Worm (Caenorhabditis elegans): ENCODE data around the gene C25A8.1.

C25A8.1 gene

DNA sequence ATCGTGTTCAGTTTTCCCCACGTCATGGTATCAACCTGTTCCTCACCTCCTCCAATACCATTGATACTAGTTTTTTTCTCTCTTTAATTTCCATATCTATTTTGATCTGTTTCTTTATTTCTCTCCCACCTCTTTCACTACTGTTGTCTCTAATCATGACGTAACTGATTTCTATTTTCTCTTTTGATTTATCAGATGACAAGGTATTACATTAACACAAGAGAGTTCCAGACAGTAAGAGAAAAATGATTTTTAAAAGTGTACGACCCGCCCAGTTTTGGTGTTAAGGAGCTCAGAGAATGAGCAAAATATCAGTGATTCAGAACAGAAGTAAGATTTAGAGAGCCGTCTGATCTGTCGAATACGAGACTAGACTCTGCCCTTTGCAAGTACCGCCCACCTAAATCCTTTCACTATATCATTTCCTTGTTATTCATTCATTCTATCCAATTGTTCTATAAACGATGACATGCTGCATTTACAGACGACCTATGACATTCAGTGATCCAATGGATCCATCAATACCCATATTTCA, 38.8 kb downstream of the C25A8.1 start, which contains the start of gene nhr-105:
TSS of gene nhr-105 (plus strand) at position 485 of the 535 bp plus-strand sequence.
- peak; percentile 39 for TF ChIP-seq nfya-1 (tag; optimal IDR thresholded peaks at IDR 0.05; ENCODE audit: insufficient read depth)
- TF ChIP-seq pha-4 (tag; optimal IDR thresholded peaks at IDR 0.05): peak; percentile 40
- TF ChIP-seq daf-12 (tag; optimal IDR thresholded peaks at IDR 0.05): no peak
- peak; percentile 11 for TF ChIP-seq fkh-10 (GFP tag; optimal IDR thresholded peaks at IDR 0.05)
- no peak for TF ChIP-seq nhr-67 (tag; optimal IDR thresholded peaks at IDR 0.05)
- peak in 1 of 3 experiments; percentile 2 for TF ChIP-seq elt-3 (tag; optimal IDR thresholded peaks at IDR 0.05)
- TF ChIP-seq hmg-11 (tag; optimal IDR thresholded peaks at IDR 0.05): no peak
- peak; percentile 44 for TF ChIP-seq lsy-12 (tag; optimal IDR thresholded peaks at IDR 0.05)
- TF ChIP-seq nhr-43 (tag; optimal IDR thresholded peaks at IDR 0.05; ENCODE audit: poor library complexity, severe bottlenecking): peak; percentile 55
- TF ChIP-seq skn-1 (tag; optimal IDR thresholded peaks at IDR 0.05): no peak
- TF ChIP-seq unc-39 (tag; optimal IDR thresholded peaks at IDR 0.05): no peak
- peak; percentile 86 for TF ChIP-seq elt-2 (tag; optimal IDR thresholded peaks at IDR 0.05)
- no peak for TF ChIP-seq ztf-4 (tag; optimal IDR thresholded peaks at IDR 0.05)
- TF ChIP-seq sea-2 (GFP tag; optimal IDR thresholded peaks at IDR 0.05): no peak
- TF ChIP-seq nhr-237 (tag; optimal IDR thresholded peaks at IDR 0.05): no peak
- TF ChIP-seq jun-1 (tag; optimal IDR thresholded peaks at IDR 0.05): peak; percentile 59
- no peak for TF ChIP-seq ceh-16 (tag; optimal IDR thresholded peaks at IDR 0.05)
- TF ChIP-seq nhr-77 (tag; optimal IDR thresholded peaks at IDR 0.05): no peak
- TF ChIP-seq nhr-76 (tag; optimal IDR thresholded peaks at IDR 0.05): no peak
- TF ChIP-seq eor-1 (tag; optimal IDR thresholded peaks at IDR 0.05): no peak
- no peak for TF ChIP-seq nhr-11 (tag; optimal IDR thresholded peaks at IDR 0.05)
- peak; percentile 46 for TF ChIP-seq unc-62 (GFP tag; optimal IDR thresholded peaks at IDR 0.05)
- TF ChIP-seq elt-1 (tag; optimal IDR thresholded peaks at IDR 0.05): no peak
- TF ChIP-seq lin-15B (tag; optimal IDR thresholded peaks at IDR 0.05): no peak
- no peak for TF ChIP-seq lin-39 (tag; optimal IDR thresholded peaks at IDR 0.05)
- no peak for TF ChIP-seq ZK546.5 (tag; optimal IDR thresholded peaks at IDR 0.05)
- TF ChIP-seq snpc-4 (tag; optimal IDR thresholded peaks at IDR 0.05): peak; percentile 45
- TF ChIP-seq tbx-2 (tag; optimal IDR thresholded peaks at IDR 0.05): no peak
- TF ChIP-seq ztf-11 (tag; optimal IDR thresholded peaks at IDR 0.05): no peak
- TF ChIP-seq ceh-82 (tag; optimal IDR thresholded peaks at IDR 0.05): no peak
- no peak for TF ChIP-seq R02D3.7 (tag; optimal IDR thresholded peaks at IDR 0.05)
- TF ChIP-seq mml-1 (tag; optimal IDR thresholded peaks at IDR 0.05): no peak
- TF ChIP-seq ceh-28 (tag; optimal IDR thresholded peaks at IDR 0.05): peak; percentile 70
- no peak for TF ChIP-seq aly-2 (tag; optimal IDR thresholded peaks at IDR 0.05)
- TF ChIP-seq nhr-23 (tag; optimal IDR thresholded peaks at IDR 0.05): peak; percentile 74
- no peak for TF ChIP-seq fkh-2 (tag; optimal IDR thresholded peaks at IDR 0.05)
- no peak for TF ChIP-seq fos-1 (tag; optimal IDR thresholded peaks at IDR 0.05)
- TF ChIP-seq nhr-28 (tag; optimal IDR thresholded peaks at IDR 0.05): no peak
- no peak for TF ChIP-seq zag-1 (tag; optimal IDR thresholded peaks at IDR 0.05)
- peak; percentile 86 for TF ChIP-seq pqm-1 (tag; optimal IDR thresholded peaks at IDR 0.05)
- TF ChIP-seq mdl-1 (tag; optimal IDR thresholded peaks at IDR 0.05): no peak
- TF ChIP-seq ceh-9 (tag; optimal IDR thresholded peaks at IDR 0.05): no peak
- TF ChIP-seq nhr-25 (tag; optimal IDR thresholded peaks at IDR 0.05): peak; percentile 67
- TF ChIP-seq egl-5 (tag; optimal IDR thresholded peaks at IDR 0.05): no peak
- TF ChIP-seq egl-27 (tag; optimal IDR thresholded peaks at IDR 0.05): peak; percentile 65
- no peak for TF ChIP-seq nhr-12 (tag; optimal IDR thresholded peaks at IDR 0.05)
- peak; percentile 71 for TF ChIP-seq ama-1 (optimal IDR thresholded peaks at IDR 0.05)
